Worm (Caenorhabditis elegans) whole organism, mixed stage, embryonic: ENCODE data around the gene lurp-2.

Source experiments
- M03D4.4 ChIP-seq: sonication (generic microtip); optimal IDR thresholded peaks from 2 replicates; lab custom pipeline; 2017; ENCODE audit warnings: mild to moderate bottlenecking, missing genetic modification characterization, missing compliant biosample characterization
- ztf-11 ChIP-seq: fragments of 150-350 bp; optimal IDR thresholded peaks from 2 replicates; lab custom pipeline; 2014; ENCODE audit warnings: missing biosample characterization, missing genetic modification characterization

DNA sequence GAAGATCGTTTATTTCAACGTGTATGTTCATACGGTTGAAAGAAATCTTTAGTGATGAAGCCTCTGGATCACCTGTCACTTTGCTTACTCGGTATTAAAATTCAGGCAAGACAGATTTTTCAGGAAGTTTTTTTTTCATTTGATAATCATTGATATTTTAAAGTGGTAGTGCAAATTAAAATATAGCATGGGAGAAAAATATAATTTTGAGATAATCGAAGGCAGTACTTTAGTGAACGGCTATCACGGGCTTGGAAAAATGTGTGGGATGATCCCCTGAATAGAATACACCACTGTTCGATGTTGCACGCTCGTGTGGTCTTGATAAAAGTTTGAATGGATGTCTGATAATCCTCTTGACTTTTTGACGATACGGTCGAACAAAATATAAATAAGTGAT lies 26.1 kb upstream of the lurp-2 start:
- TF ChIP-seq ztf-11, result no peak
- no peak for TF ChIP-seq M03D4.4 (tag; lab: Kevin White, UChicago)
